Worm (Caenorhabditis elegans): ENCODE results near the gene C17C3.1.

C17C3.1 gene

DNA sequence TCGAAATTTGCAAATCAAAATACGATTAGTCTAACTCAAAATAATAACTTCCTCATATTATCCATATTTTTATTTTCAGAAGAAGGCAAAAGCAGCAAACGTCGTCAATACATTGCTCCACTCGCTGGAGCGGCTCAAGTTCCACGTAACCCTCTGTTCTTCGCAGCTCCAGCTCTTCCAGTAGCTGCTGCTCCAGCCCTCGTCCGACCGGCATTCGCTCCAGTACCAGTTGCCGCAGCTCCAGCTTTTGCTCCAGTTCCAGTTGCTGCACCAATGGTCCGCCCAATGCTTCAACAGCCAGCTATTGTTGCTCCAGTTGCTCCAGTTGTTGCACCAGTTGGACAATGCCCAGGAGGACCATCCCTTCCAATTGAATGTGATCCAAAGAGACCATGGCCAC, 8.3 kb downstream of the C17C3.1 start:
- TF ChIP-seq hmg-4 (GFP tag; optimal IDR thresholded peaks at IDR 0.05) = no peak
- no peak for TF ChIP-seq F13C5.2 (tag; optimal IDR thresholded peaks at IDR 0.05)
- TF ChIP-seq tra-4 (tag; optimal IDR thresholded peaks at IDR 0.05) = no peak
- no peak for TF ChIP-seq flt-1 (GFP tag; IDR thresholded peaks at IDR 0.05)
- no peak for TF ChIP-seq ets-7 (tag; optimal IDR thresholded peaks at IDR 0.05)
- TF ChIP-seq sea-1 (GFP tag; conservative IDR thresholded peaks at IDR 0.05) = no peak
- TF ChIP-seq hnd-1 (tag; optimal IDR thresholded peaks at IDR 0.05) = no peak

DNA sequence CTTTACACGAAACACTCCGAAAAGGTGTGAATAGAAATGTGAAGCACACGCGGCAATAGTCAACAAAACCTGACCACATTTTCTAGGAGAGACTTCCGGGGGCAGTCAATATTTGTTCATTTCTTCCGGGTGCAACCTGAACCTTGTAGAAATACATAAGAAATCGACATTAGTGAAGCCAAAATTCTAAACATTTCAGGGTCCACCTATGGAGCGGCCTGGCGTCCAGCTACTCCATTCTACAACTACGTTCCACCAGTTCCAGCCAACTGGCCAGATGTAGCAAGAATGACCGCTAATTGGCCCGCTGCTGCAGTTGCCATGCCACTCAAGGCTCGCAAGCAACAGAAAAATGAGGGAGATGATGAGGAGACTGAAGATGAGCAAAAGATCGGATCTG, 8.9 kb downstream of the C17C3.1 start:
- TF ChIP-seq hmbx-1 (tag; optimal IDR thresholded peaks at IDR 0.05) (no peak), ama-1 (optimal IDR thresholded peaks at IDR 0.05) (no peak), flt-1 (GFP tag; IDR thresholded peaks at IDR 0.05) (no peak), scrt-1 (GFP tag; IDR thresholded peaks at IDR 0.05) (no peak), ceh-13 (GFP tag; optimal IDR thresholded peaks at IDR 0.05) (no peak), sea-1 (GFP tag; conservative IDR thresholded peaks at IDR 0.05) (no peak), hmg-4 (GFP tag; optimal IDR thresholded peaks at IDR 0.05) (no peak), tbx-11 (GFP tag; IDR thresholded peaks at IDR 0.05) (no peak), ets-7 (tag; optimal IDR thresholded peaks at IDR 0.05) (no peak), B0310.2 (tag; optimal IDR thresholded peaks at IDR 0.05) (no peak), ceh-36 (tag; optimal IDR thresholded peaks at IDR 0.05) (no peak), tra-4 (tag; optimal IDR thresholded peaks at IDR 0.05) (no peak), F13C5.2 (tag; optimal IDR thresholded peaks at IDR 0.05) (no peak), tbx-37 (GFP tag; conservative IDR thresholded peaks at IDR 0.05) (no peak), pes-1 (GFP tag; IDR thresholded peaks at IDR 0.05) (no peak), aly-1 (tag; optimal IDR thresholded peaks at IDR 0.05) (no peak), hnd-1 (tag; optimal IDR thresholded peaks at IDR 0.05) (no peak)

DNA sequence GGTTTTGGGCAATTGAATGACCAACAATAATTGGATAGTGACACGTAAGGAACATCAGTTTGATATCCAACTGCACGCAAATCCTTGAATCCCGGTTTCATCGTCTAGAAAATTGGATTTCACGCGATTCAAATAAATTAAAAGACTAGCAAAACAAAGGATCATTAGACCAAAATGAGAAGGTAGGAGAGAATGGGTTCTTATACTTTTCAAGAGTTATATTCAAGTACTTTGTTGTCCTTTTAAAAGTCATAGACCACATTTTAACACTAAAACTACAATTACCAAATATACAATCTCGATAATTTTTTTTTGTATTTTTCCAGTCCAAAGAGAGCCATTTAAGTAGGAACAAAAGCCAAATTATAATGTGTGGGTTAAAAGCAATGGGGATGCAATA, 11.9 kb downstream of the C17C3.1 start, which contains the start of gene T25E4.2:
T25E4.2 (minus strand) TSS at position 101 of the 400 bp plus-strand sequence.
- TF ChIP-seq B0310.2 (tag; optimal IDR thresholded peaks at IDR 0.05) (no peak), scrt-1 (GFP tag; IDR thresholded peaks at IDR 0.05) (no peak), sea-1 (GFP tag; conservative IDR thresholded peaks at IDR 0.05) (no peak), ets-7 (tag; optimal IDR thresholded peaks at IDR 0.05) (no peak), tra-4 (tag; optimal IDR thresholded peaks at IDR 0.05) (no peak), ama-1 (optimal IDR thresholded peaks at IDR 0.05) (no peak), tbx-37 (GFP tag; conservative IDR thresholded peaks at IDR 0.05) (no peak), pes-1 (GFP tag; IDR thresholded peaks at IDR 0.05) (no peak), ceh-36 (tag; optimal IDR thresholded peaks at IDR 0.05) (no peak), tbx-11 (GFP tag; IDR thresholded peaks at IDR 0.05) (no peak), hmg-4 (GFP tag; optimal IDR thresholded peaks at IDR 0.05) (no peak), aly-1 (tag; optimal IDR thresholded peaks at IDR 0.05) (no peak)

DNA sequence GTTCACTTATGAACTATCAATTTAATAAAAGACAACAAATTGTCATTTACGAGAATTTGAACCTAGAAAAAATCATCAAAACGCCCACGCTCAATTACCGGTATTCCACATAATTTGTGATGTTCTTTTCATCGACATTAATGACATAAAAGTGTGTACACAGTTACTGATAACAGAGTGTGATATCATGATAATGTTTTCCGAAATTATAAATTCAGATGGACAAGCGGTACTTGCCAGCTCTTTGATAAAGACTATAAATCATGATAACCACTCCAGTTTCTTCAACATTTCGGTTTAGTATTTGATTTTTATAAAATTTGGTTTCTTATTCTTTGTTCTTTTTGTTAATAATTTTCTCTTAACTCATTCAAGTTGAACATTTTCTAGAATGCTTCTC, 15.4 kb downstream of the C17C3.1 start, which contains the start of gene lys-8:
lys-8 (plus strand) TSS at position 391 of the 400 bp plus-strand sequence.
- TF ChIP-seq F13C5.2 (tag; optimal IDR thresholded peaks at IDR 0.05) = no peak
- no peak for TF ChIP-seq aly-1 (tag; optimal IDR thresholded peaks at IDR 0.05)
- TF ChIP-seq ceh-13 (GFP tag; optimal IDR thresholded peaks at IDR 0.05) = no peak
- TF ChIP-seq tbx-37 (GFP tag; conservative IDR thresholded peaks at IDR 0.05) = no peak
- TF ChIP-seq ceh-36 (tag; optimal IDR thresholded peaks at IDR 0.05) = no peak
- TF ChIP-seq ets-7 (tag; optimal IDR thresholded peaks at IDR 0.05) = no peak
- TF ChIP-seq sea-1 (GFP tag; conservative IDR thresholded peaks at IDR 0.05) = no peak
- no peak for TF ChIP-seq B0310.2 (tag; optimal IDR thresholded peaks at IDR 0.05)
- no peak for TF ChIP-seq pes-1 (GFP tag; IDR thresholded peaks at IDR 0.05)
- no peak for TF ChIP-seq hmbx-1 (tag; optimal IDR thresholded peaks at IDR 0.05)
- TF ChIP-seq tbx-11 (GFP tag; IDR thresholded peaks at IDR 0.05) = no peak

DNA sequence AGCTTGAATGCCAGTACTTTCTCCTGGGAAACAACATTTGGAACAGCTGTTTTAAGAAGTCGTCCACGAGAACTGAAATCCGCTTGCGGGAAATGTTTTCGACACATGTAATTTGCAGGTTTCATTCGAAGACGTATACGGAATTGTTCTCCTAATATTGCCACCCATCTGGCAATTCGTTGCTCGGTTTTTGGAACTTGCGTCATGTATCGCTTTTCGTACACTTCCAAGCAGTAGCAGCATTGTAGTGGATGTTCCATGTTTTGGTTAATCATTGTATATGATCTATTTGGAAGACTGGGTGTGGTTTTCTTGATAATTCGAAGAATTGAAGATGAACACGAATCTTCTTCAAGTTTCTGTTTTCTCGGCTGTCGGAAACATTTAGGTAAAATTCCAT, 17.4 kb downstream of the C17C3.1 start:
- no peak for TF ChIP-seq tra-4 (tag; optimal IDR thresholded peaks at IDR 0.05)
- TF ChIP-seq B0310.2 (tag; optimal IDR thresholded peaks at IDR 0.05) = no peak
- no peak for TF ChIP-seq pes-1 (GFP tag; IDR thresholded peaks at IDR 0.05)
- TF ChIP-seq sea-1 (GFP tag; conservative IDR thresholded peaks at IDR 0.05) = no peak
- TF ChIP-seq hmbx-1 (tag; optimal IDR thresholded peaks at IDR 0.05) = no peak
- no peak for TF ChIP-seq aly-1 (tag; optimal IDR thresholded peaks at IDR 0.05)
- no peak for TF ChIP-seq ceh-36 (tag; optimal IDR thresholded peaks at IDR 0.05)
- no peak for TF ChIP-seq tbx-11 (GFP tag; IDR thresholded peaks at IDR 0.05)
- TF ChIP-seq flt-1 (GFP tag; IDR thresholded peaks at IDR 0.05) = no peak
- no peak for TF ChIP-seq ama-1 (optimal IDR thresholded peaks at IDR 0.05)
- no peak for TF ChIP-seq tbx-37 (GFP tag; conservative IDR thresholded peaks at IDR 0.05)

DNA sequence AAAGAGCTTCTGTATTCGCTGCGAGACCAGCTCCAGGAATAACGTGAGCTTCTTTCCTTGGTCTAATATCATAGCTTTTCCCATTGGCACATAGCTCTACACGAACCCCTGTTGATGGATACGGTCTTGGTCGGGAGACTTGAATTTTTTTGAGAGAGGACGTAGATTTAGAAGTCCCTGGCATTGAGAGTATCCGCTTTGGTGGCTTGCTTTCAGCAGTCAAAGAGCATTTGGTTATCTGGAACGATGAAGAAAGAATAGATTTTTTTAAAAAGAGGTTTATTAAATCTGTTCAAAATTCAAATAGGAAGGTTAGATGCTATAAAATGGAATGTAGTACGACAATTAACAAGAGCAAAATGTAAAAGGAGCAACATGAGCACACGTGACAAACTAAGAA, 19.3 kb downstream of the C17C3.1 start, which contains the start of gene C17G10.13:
C17G10.13 (minus strand) TSS at position 101 of the 400 bp plus-strand sequence.
- TF ChIP-seq sea-1 (GFP tag; conservative IDR thresholded peaks at IDR 0.05) (no peak), hnd-1 (tag; optimal IDR thresholded peaks at IDR 0.05) (no peak), hmg-4 (GFP tag; optimal IDR thresholded peaks at IDR 0.05) (no peak), scrt-1 (GFP tag; IDR thresholded peaks at IDR 0.05) (no peak), ceh-13 (GFP tag; optimal IDR thresholded peaks at IDR 0.05) (no peak), aly-1 (tag; optimal IDR thresholded peaks at IDR 0.05) (no peak), tbx-37 (GFP tag; conservative IDR thresholded peaks at IDR 0.05) (no peak), pes-1 (GFP tag; IDR thresholded peaks at IDR 0.05) (no peak), flt-1 (GFP tag; IDR thresholded peaks at IDR 0.05) (no peak)

DNA sequence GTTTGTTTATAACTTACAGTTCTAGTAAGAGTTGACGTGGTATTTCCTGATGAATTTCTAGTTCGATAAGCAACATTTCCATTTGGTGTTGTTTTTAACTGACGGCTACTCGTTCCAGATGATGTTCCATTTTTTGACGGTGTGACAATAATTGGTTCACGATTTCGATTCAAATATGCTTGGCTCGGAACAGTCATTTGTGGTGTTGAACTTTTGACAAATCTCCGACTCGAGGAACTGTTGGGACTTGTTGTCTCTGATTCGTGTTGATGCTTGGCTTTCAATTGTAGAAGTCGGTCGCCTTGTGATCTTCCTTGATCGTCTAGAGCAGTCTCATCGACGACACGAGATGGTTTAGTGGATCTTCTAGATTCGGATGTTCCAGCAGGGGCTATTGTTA, 21.2 kb downstream of the C17C3.1 start:
- no peak for TF ChIP-seq pes-1 (GFP tag; IDR thresholded peaks at IDR 0.05)
- no peak for TF ChIP-seq hmbx-1 (tag; optimal IDR thresholded peaks at IDR 0.05)
- no peak for TF ChIP-seq ceh-13 (GFP tag; optimal IDR thresholded peaks at IDR 0.05)
- TF ChIP-seq ets-7 (tag; optimal IDR thresholded peaks at IDR 0.05) = no peak
- no peak for TF ChIP-seq scrt-1 (GFP tag; IDR thresholded peaks at IDR 0.05)
- TF ChIP-seq sea-1 (GFP tag; conservative IDR thresholded peaks at IDR 0.05) = no peak
- TF ChIP-seq aly-1 (tag; optimal IDR thresholded peaks at IDR 0.05) = no peak

DNA sequence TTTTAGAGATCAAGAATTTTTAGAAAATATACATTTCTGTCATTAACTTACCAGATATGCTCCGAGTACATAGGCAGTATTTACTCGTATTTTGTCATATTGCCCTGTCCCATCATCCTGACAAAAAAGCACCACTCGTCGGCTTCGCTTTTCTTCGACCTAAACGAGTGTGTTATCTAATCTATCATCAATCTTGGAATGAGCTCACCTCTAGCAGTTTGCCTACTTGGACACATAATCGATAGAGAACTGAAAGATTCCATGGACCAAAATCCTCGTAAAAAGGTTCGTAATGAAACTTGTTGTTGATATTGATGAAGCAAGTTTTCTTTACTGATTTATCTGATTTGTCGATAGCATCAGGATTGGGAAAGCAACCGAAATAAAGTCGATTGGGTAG, 22.5 kb downstream of the C17C3.1 start:
- TF ChIP-seq aly-1 (tag; optimal IDR thresholded peaks at IDR 0.05) (no peak), hmbx-1 (tag; optimal IDR thresholded peaks at IDR 0.05) (no peak), flt-1 (GFP tag; IDR thresholded peaks at IDR 0.05) (no peak), ets-7 (tag; optimal IDR thresholded peaks at IDR 0.05) (no peak), ceh-36 (tag; optimal IDR thresholded peaks at IDR 0.05) (no peak), tra-4 (tag; optimal IDR thresholded peaks at IDR 0.05) (no peak), ceh-13 (GFP tag; optimal IDR thresholded peaks at IDR 0.05) (no peak), hnd-1 (tag; optimal IDR thresholded peaks at IDR 0.05) (no peak), B0310.2 (tag; optimal IDR thresholded peaks at IDR 0.05) (no peak), scrt-1 (GFP tag; IDR thresholded peaks at IDR 0.05) (no peak), sea-1 (GFP tag; conservative IDR thresholded peaks at IDR 0.05) (no peak)

Measured in whole organism, early embryonic.